Fruit fly (Drosophila melanogaster): ENCODE measurements around the gene mRpL36.
A peak's percentile ranks its signal among the peaks of the same experiment; 100 is the strongest.

Gene mRpL36

DNA sequence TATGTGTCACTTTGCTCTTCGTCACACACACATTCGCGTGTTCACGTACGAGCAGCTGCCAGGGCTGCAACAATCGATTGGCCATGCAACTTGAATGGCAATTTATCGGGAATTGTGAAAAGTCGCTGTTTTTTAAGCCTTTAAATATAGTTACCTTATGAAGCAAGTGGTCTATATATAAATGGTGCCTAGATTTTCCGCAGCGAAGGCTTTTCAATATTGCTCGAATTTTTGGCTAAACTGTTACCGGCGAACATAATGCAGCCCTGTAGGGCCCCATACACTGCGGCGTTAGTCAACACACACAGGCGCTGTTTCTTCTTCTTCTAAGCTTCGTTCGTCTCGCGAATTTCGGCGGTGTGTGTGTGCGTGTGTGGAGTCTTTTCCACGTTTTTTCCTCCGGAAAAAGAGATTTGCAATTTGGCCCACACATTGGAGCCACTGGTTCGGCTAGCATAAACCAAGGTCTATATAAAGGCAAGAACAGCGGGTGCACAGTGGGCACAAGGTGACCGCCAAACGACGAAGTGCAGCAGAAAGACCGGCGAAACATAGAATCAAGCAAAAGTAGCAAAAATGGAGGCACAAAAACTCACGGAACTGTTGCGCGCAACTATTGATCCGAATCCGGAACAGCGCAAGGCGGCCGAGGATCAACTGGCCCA is 8.9 kb downstream of the mRpL36 start, which contains the start of the genes Arp3 and msk (continued):
- peak; percentile 14 for TF ChIP-seq CG6854 (GFP tag; optimal IDR thresholded peaks at IDR 0.05)
- TF ChIP-seq al (GFP tag; IDR thresholded peaks at IDR 0.05): peak; percentile 62
- peak; percentile 64 for TF ChIP-seq CG12104 (GFP tag; optimal IDR thresholded peaks at IDR 0.05)
- TF ChIP-seq CG6654 (GFP tag; optimal IDR thresholded peaks at IDR 0.05): peak; percentile 5
- peak; percentile 58; the same call in 1 of the 2 replicates for TF ChIP-seq CG31224 (GFP tag; IDR thresholded peaks at IDR 0.05)
- TF ChIP-seq yki (optimal IDR thresholded peaks at IDR 0.05): peak; percentile 76
- TF ChIP-seq nerfin-1 (tag; optimal IDR thresholded peaks at IDR 0.05): peak; percentile 80
- TF ChIP-seq lola (GFP tag; optimal IDR thresholded peaks at IDR 0.05): peak in 1 of 3 experiments; percentile 64
- TF ChIP-seq grau (tag; optimal IDR thresholded peaks at IDR 0.05): peak; percentile 75
- no peak for TF ChIP-seq hth (optimal IDR thresholded peaks at IDR 0.05)
- peak; percentile 43; the same call in 1 of the 2 replicates for TF ChIP-seq klu (GFP tag; IDR thresholded peaks at IDR 0.05)
- no peak for TF ChIP-seq gcm (GFP tag; optimal IDR thresholded peaks at IDR 0.05)
- TF ChIP-seq CG4854 (GFP tag; optimal IDR thresholded peaks at IDR 0.05): peak; percentile 75
- no peak for TF ChIP-seq odd (GFP tag; optimal IDR thresholded peaks at IDR 0.05)
- no peak for TF ChIP-seq Sox100B (GFP tag; optimal IDR thresholded peaks at IDR 0.05)
- TF ChIP-seq sim (GFP tag; IDR thresholded peaks at IDR 0.05): 0 out of 2 replicates have a peak, but pooled peaks have one; percentile 33
- TF ChIP-seq dpn (GFP tag; optimal IDR thresholded peaks at IDR 0.05): peak; percentile 85 to 92
- TF ChIP-seq CG15601 (tag; optimal IDR thresholded peaks at IDR 0.05): peak; percentile 78
- TF ChIP-seq CG12299 (tag; optimal IDR thresholded peaks at IDR 0.05): peak; percentile 44
- no peak for TF ChIP-seq ato (GFP tag; IDR thresholded peaks at IDR 0.05; ENCODE audit: partially characterized antibody)
- TF ChIP-seq chn (GFP tag; optimal IDR thresholded peaks at IDR 0.05): peak; percentile 84
- peak; percentile 67 for TF ChIP-seq CG10209 (GFP tag; optimal IDR thresholded peaks at IDR 0.05)
- peak; percentile 74; the same call in 2 of the 3 replicates for TF ChIP-seq H15 (GFP tag; IDR thresholded peaks at IDR 0.05)
- TF ChIP-seq pan (optimal IDR thresholded peaks at IDR 0.05): no peak
- peak in 1 of 2 experiments; percentile 54 for TF ChIP-seq pan (GFP tag; optimal IDR thresholded peaks at IDR 0.05 in 1 of 2, IDR thresholded peaks at IDR 0.05 in 1 of 2)
- peak; percentile 88 for TF ChIP-seq sug (tag; optimal IDR thresholded peaks at IDR 0.05)
- peak; percentile 72 for TF ChIP-seq Neu2 (GFP tag; optimal IDR thresholded peaks at IDR 0.05; ENCODE audit: borderline replicate concordance)
- TF ChIP-seq ATbp (GFP tag; optimal IDR thresholded peaks at IDR 0.05): no peak
- no peak for TF ChIP-seq CG15269 (tag; optimal IDR thresholded peaks at IDR 0.05)
- peak; percentile 76 for TF ChIP-seq CG11085 (GFP tag; IDR thresholded peaks at IDR 0.05)
- TF ChIP-seq Abd-B (GFP tag; optimal IDR thresholded peaks at IDR 0.05): peak; percentile 85
- peak; percentile 88 for TF ChIP-seq ind (GFP tag; optimal IDR thresholded peaks at IDR 0.05)
- TF ChIP-seq CG10267 (tag; optimal IDR thresholded peaks at IDR 0.05): peak; percentile 99
- no peak for TF ChIP-seq Vsx1 (GFP tag; optimal IDR thresholded peaks at IDR 0.05)
- peak; percentile 91 for TF ChIP-seq p53 (GFP tag; optimal IDR thresholded peaks at IDR 0.05)
- no peak for TF ChIP-seq CG3726 (GFP tag; IDR thresholded peaks at IDR 0.05)
- no peak for TF ChIP-seq CG7271 (tag; optimal IDR thresholded peaks at IDR 0.05)
- TF ChIP-seq Rx (GFP tag; IDR thresholded peaks at IDR 0.05): peak; percentile 69
- peak; percentile 95 for TF ChIP-seq mam (GFP tag; optimal IDR thresholded peaks at IDR 0.05)
- TF ChIP-seq CG9609 (GFP tag; optimal IDR thresholded peaks at IDR 0.05): peak; percentile 88
- TF ChIP-seq Sry-β (GFP tag; optimal IDR thresholded peaks at IDR 0.05): peak; percentile 8
- TF ChIP-seq CG8388 (GFP tag; optimal IDR thresholded peaks at IDR 0.05): peak; percentile 69
- TF ChIP-seq CG4424 (GFP tag; optimal IDR thresholded peaks at IDR 0.05): peak; percentile 86
- TF ChIP-seq CG8281 (tag; optimal IDR thresholded peaks at IDR 0.05): peak; percentile 37
- TF ChIP-seq trh (GFP tag; optimal IDR thresholded peaks at IDR 0.05): peak; percentile 66
- no peak for TF ChIP-seq zen2 (GFP tag; IDR thresholded peaks at IDR 0.05; ENCODE audit: partially characterized antibody)
- no peak for TF ChIP-seq Tbp (GFP tag; optimal IDR thresholded peaks at IDR 0.05)
- TF ChIP-seq caup (GFP tag; optimal IDR thresholded peaks at IDR 0.05; ENCODE audit: severe bottlenecking): peak; percentile 80
- TF ChIP-seq CG10543 (GFP tag; optimal IDR thresholded peaks at IDR 0.05): peak; percentile 88

Data from whole organism, embryonic.